Worm (Caenorhabditis elegans) whole organism, late embryonic: ENCODE results near the gene sam-4.

Experiments used
- K09A11.1 ChIP-seq: sonication (generic microtip); optimal IDR thresholded peaks from 2 replicates; lab custom pipeline; 2017; ENCODE audit warnings: antibody characterized with exemption, mild to moderate bottlenecking, missing genetic modification characterization, missing compliant biosample characterization; ENCODE audit not compliant: insufficient read depth
- ama-1 ChIP-seq: fragments of 150-350 bp; optimal IDR thresholded peaks from 2 replicates; lab custom pipeline; 2014
- lin-11 ChIP-seq: fragments of 200-800 bp; sonication (Bioruptor generic); optimal IDR thresholded peaks from 2 replicates; lab custom pipeline; 2018; ENCODE audit warnings: mild to moderate bottlenecking, missing genetic modification characterization, missing compliant biosample characterization
- mec-3 ChIP-seq: sonication (generic microtip); optimal IDR thresholded peaks from 2 replicates; lab custom pipeline; 2016; ENCODE audit warnings: borderline replicate concordance, missing genetic modification characterization, missing compliant biosample characterization
- pqm-1 ChIP-seq: sonication (generic microtip); optimal IDR thresholded peaks from 2 replicates; lab custom pipeline; 2016; ENCODE audit warnings: missing genetic modification characterization, missing compliant biosample characterization
- tbx-2 ChIP-seq: sonication (generic microtip); optimal IDR thresholded peaks from 2 replicates; lab custom pipeline; 2016; ENCODE audit warnings: missing genetic modification characterization, missing compliant biosample characterization
- unc-55 ChIP-seq: sonication (generic microtip); optimal IDR thresholded peaks from 2 replicates; lab custom pipeline; 2017; ENCODE audit warnings: missing biosample characterization, missing genetic modification reagents, missing genetic modification characterization
- zip-5 ChIP-seq: sonication (generic microtip); optimal IDR thresholded peaks from 2 replicates; lab custom pipeline; 2016; ENCODE audit warnings: missing genetic modification characterization, missing compliant biosample characterization

DNA sequence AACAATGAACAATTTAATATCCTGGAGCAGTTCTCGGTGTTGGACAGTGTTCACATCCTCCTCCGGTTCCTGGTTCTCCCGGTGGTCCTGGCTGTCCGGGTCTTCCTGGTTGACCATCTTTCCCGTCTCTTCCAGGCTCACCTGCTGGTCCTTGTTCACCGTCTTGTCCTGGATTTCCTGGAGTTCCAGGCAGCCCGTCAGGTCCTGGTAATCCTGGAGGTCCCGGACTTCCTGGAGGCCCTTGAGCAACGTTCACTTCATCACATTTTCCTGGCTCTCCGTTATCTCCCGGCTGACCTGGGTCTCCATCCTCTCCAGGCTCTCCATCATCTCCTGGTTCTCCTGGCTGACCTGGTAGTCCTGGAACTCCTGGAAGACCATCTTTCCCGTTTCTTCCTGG is 2.3 kb upstream of the sam-4 start:
- no peak for TF ChIP-seq mec-3 (tag; lab: Kevin White, UChicago)
- TF ChIP-seq tbx-2 (tag; lab: Kevin White, UChicago), result no peak
- no peak for TF ChIP-seq pqm-1 (tag; lab: Kevin White, UChicago)
- TF ChIP-seq K09A11.1 (tag; lab: Kevin White, UChicago), result no peak
- no peak for TF ChIP-seq ama-1 (lab: Kevin White, UChicago)
- no peak for TF ChIP-seq zip-5
- TF ChIP-seq unc-55 (GFP tag; lab: Kevin White, UChicago), result no peak
- TF ChIP-seq lin-11 (tag; lab: Kevin White, UChicago), result no peak
